Worm (Caenorhabditis elegans): ENCODE results near the gene C43G2.3.

Gene C43G2.3

ce11 chrIV:6613296-6613695 lies 35.3 kb downstream of the C43G2.3 start, which contains the start of gene drh-1:
drh-1 (minus strand) TSS chrIV:6613353.
- no peak for TF ChIP-seq cog-1 (tag; optimal IDR thresholded peaks at IDR 0.05)
- TF ChIP-seq ztf-29 (GFP tag; IDR thresholded peaks at IDR 0.05): no peak
- no peak for TF ChIP-seq T22C8.4 (GFP tag; IDR thresholded peaks at IDR 0.05)
- no peak for TF ChIP-seq tab-1 (GFP tag; IDR thresholded peaks at IDR 0.05)
- no peak for TF ChIP-seq ref-1 (GFP tag; conservative IDR thresholded peaks at IDR 0.05)
- no peak for TF ChIP-seq ztf-23 (GFP tag; IDR thresholded peaks at IDR 0.05)
- TF ChIP-seq flt-1 (GFP tag; IDR thresholded peaks at IDR 0.05): no peak
- no peak for TF ChIP-seq med-1 (GFP tag; optimal IDR thresholded peaks at IDR 0.05; ENCODE audit: insufficient read depth)
- TF ChIP-seq klf-2 (GFP tag; conservative IDR thresholded peaks at IDR 0.05): no peak

ce11 chrIV:6618607-6619006 lies 40.6 kb downstream of the C43G2.3 start:
- TF ChIP-seq T22C8.4 (GFP tag; IDR thresholded peaks at IDR 0.05): no peak
- TF ChIP-seq med-1 (GFP tag; optimal IDR thresholded peaks at IDR 0.05; ENCODE audit: insufficient read depth): no peak
- TF ChIP-seq ztf-29 (GFP tag; IDR thresholded peaks at IDR 0.05): no peak
- no peak for TF ChIP-seq ref-1 (GFP tag; conservative IDR thresholded peaks at IDR 0.05)
- no peak for TF ChIP-seq tab-1 (GFP tag; IDR thresholded peaks at IDR 0.05)

ce11 chrIV:6621252-6621651 lies 43.2 kb downstream of the C43G2.3 start, which contains the start of gene C01B10.3:
C01B10.3 (minus strand) TSS chrIV:6621352.
- TF ChIP-seq ztf-23 (GFP tag; IDR thresholded peaks at IDR 0.05): no peak
- TF ChIP-seq ref-1 (GFP tag; conservative IDR thresholded peaks at IDR 0.05): no peak
- no peak for TF ChIP-seq klf-2 (GFP tag; conservative IDR thresholded peaks at IDR 0.05)

- no peak for TF ChIP-seq ztf-23 (GFP tag; IDR thresholded peaks at IDR 0.05)
- no peak for TF ChIP-seq klf-2 (GFP tag; conservative IDR thresholded peaks at IDR 0.05)
- no peak for TF ChIP-seq tab-1 (GFP tag; IDR thresholded peaks at IDR 0.05)
- TF ChIP-seq T22C8.4 (GFP tag; IDR thresholded peaks at IDR 0.05): no peak
- TF ChIP-seq ref-1 (GFP tag; conservative IDR thresholded peaks at IDR 0.05): no peak
- TF ChIP-seq ztf-29 (GFP tag; IDR thresholded peaks at IDR 0.05): no peak
- TF ChIP-seq flt-1 (GFP tag; IDR thresholded peaks at IDR 0.05): no peak
- TF ChIP-seq cog-1 (tag; optimal IDR thresholded peaks at IDR 0.05): no peak
- no peak for TF ChIP-seq med-1 (GFP tag; optimal IDR thresholded peaks at IDR 0.05; ENCODE audit: insufficient read depth)
Observed at ce11 chrIV:6622142-6622541, 44.1 kb downstream of the C43G2.3 start.

ce11 chrIV:6623390-6623789 lies 45.4 kb downstream of the C43G2.3 start, which contains the start of gene C01B10.44:
C01B10.44 (plus strand) TSS chrIV:6623690.
- TF ChIP-seq T22C8.4 (GFP tag; IDR thresholded peaks at IDR 0.05) (no peak), klf-2 (GFP tag; conservative IDR thresholded peaks at IDR 0.05) (no peak), flt-1 (GFP tag; IDR thresholded peaks at IDR 0.05) (no peak), ztf-23 (GFP tag; IDR thresholded peaks at IDR 0.05) (no peak), cog-1 (tag; optimal IDR thresholded peaks at IDR 0.05) (no peak), med-1 (GFP tag; optimal IDR thresholded peaks at IDR 0.05; ENCODE audit: insufficient read depth) (no peak), tab-1 (GFP tag; IDR thresholded peaks at IDR 0.05) (no peak), ztf-29 (GFP tag; IDR thresholded peaks at IDR 0.05) (no peak), ref-1 (GFP tag; conservative IDR thresholded peaks at IDR 0.05) (no peak)

- TF ChIP-seq med-1 (GFP tag; optimal IDR thresholded peaks at IDR 0.05; ENCODE audit: insufficient read depth) (no peak), klf-2 (GFP tag; conservative IDR thresholded peaks at IDR 0.05) (no peak)
Observed at ce11 chrIV:6627798-6628197, 49.8 kb downstream of the C43G2.3 start, which contains the start of gene cest-5.2. cest-5.2 (minus strand) TSS chrIV:6627925.

Data from whole organism, midembryonic.